Worm (Caenorhabditis elegans): ENCODE measurements around the gene fipr-8.

ce11 chrV:10198386-10198785 is 41.4 kb downstream of the fipr-8 start, which contains the start of gene ZK856.6:
- TF ChIP-seq elt-3 (tag; optimal IDR thresholded peaks at IDR 0.05) = no peak
- no peak for TF ChIP-seq lsy-2 (tag; optimal IDR thresholded peaks at IDR 0.05)

Data from whole organism, mixed stage, embryonic.